Worm (Caenorhabditis elegans): ENCODE data around the gene F32D1.8.

DNA sequence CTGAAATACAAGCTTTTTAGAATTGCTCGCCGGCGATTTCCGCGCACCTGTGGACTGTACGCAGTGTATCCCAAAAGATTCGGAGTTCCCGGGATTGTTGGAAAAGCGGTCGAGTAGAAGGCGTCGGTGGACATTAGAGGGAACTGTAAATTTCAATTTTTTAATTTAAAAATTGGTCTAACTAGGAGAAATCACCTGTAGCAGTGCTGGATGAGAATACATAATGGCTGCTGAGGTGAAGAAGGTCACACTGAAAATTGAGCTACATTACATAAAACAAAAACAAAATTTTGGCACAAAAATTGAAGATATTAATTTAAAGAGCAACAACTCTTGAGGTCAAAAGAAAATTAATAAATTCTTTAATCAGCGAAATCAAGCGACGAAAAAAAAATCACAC is 2.9 kb downstream of the F32D1.8 start, which contains the start of gene neg-1:
- no peak for TF ChIP-seq nhr-47 (tag; optimal IDR thresholded peaks at IDR 0.05)
- no peak for TF ChIP-seq pqm-1 (tag; optimal IDR thresholded peaks at IDR 0.05)
- TF ChIP-seq nhr-237 (tag; optimal IDR thresholded peaks at IDR 0.05) = no peak
- TF ChIP-seq dsc-1 (tag; optimal IDR thresholded peaks at IDR 0.05) = no peak
